Fruit fly (Drosophila melanogaster): ENCODE results near the gene CG43630.

The CG43630 gene

dm6 chr3R:12636240-12636639 lies 39.8 kb downstream of the CG43630 start, which contains the start of gene CG11600:
CG11600 (plus strand) TSS chr3R:12636540.
- TF ChIP-seq noc (tag; optimal IDR thresholded peaks at IDR 0.05): no peak

DNA sequence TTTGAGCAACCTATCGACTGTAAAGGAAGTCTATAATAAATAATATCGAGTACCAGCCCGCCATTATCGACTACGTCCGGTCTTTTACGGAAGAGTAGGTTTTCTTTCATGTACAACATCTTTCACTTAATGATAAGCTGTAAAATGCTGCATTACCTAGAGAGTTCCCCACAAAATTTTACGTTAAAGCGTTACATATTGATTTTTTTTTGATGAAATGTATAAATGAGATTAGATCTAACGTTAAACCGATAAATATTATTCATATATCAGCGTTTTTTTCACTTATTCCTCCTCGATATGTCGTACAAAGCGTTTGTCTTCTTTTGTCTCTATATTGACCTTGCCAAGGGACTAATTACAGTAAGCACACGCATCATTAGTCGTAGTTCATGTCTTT lies 41.4 kb downstream of the CG43630 start, which contains the start of gene CG11598:
Gene CG11598 (plus strand): TSS at position 301 of the 400 bp plus-strand sequence.
- TF ChIP-seq noc (tag; optimal IDR thresholded peaks at IDR 0.05): no peak

- TF ChIP-seq noc (tag; optimal IDR thresholded peaks at IDR 0.05): no peak
Observed at dm6 chr3R:12633059-12633458, 43.0 kb downstream of the CG43630 start, which contains the start of gene CG18530. CG18530 (plus strand) TSS chr3R:12633359.

DNA sequence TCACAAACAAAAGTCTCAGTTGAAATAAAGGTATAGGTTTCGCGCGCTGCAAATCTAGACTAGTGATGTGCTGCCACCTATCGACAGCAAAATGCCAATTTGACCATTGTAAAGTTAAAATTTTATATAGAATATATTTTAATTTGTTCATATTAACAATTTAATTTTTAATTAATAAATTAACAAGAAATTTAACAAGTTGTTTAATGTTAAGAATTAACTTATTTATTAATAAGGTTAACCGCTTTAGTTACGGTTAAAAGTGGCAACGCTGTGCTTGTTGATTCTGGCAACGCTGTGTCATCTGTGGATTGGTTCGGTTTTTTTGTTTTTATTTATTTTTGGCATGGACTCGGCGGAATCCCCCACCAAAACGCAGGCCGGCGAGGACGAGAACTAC lies 45.7 kb downstream of the CG43630 start, which contains the start of gene Not10:
Gene Not10 (plus strand): TSS at position 279 of the 400 bp plus-strand sequence.
- TF ChIP-seq noc (tag; optimal IDR thresholded peaks at IDR 0.05): no peak

dm6 chr3R:12628395-12628928 lies 47.6 kb downstream of the CG43630 start:
- no peak for TF ChIP-seq noc (tag; optimal IDR thresholded peaks at IDR 0.05)

dm6 chr3R:12627691-12628148 lies 48.3 kb downstream of the CG43630 start, which contains the start of the genes Vha55 and Snx3:
Vha55 (minus strand) TSS chr3R:12627829.
Snx3 (plus strand) TSS chr3R:12628031.
- peak; percentile 30 for TF ChIP-seq noc (tag; optimal IDR thresholded peaks at IDR 0.05)

DNA sequence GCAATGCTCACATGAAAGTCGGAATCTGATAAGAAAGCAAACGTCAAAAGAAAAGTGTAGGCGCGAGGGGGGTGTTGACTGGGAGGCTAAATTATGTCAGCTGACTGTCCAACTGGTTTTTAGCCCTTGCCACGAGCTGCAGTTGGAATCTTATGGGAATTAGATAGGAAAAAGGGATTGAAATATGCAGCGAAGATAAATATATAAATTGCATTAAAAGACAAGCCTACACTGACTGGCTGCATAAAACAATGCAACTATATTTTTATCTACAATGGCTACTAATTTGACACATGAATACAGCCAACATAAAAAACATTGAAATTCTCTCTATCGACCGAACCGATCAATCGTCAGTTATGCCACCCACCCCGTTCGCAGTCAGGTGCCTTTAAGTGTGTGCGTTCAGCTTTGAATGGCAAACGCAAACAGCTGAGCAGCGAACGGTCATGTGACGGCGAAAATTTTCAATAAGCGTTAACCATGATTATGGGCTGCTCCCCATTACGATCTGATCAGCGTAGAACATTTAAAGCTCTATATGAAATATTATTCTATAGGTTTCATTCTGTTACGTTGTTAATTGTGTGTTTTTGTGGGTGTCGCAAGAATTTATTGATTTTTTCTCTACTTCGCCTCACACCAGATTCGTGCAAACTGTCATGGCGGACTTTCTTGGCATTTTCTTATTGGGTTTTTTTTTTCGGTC lies 49.2 kb downstream of the CG43630 start:
- TF ChIP-seq noc (tag; optimal IDR thresholded peaks at IDR 0.05): no peak
